Fruit fly (Drosophila melanogaster) whole organism, pupa: Measurements from ENCODE around the gene CG45545.

Experiments
- CG10348 ChIP-seq: fragments of 200-800 bp; sonication (Bioruptor generic); IDR thresholded peaks from 2 replicates; pipeline ENCODE4 v1.3.6; 2022; ENCODE audit warnings: missing biosample characterization, missing genetic modification characterization
- CG12605 ChIP-seq: fragments of 200-800 bp; sonication (Bioruptor generic); IDR thresholded peaks from 2 replicates; pipeline ENCODE4 v1.3.6; 2022; ENCODE audit warnings: missing biosample characterization, missing genetic modification characterization
- CG13204 ChIP-seq: fragments of 200-800 bp; sonication (Bioruptor generic); optimal IDR thresholded peaks from 2 replicates; lab custom pipeline; 2018; ENCODE audit warnings: missing biosample characterization, mild to moderate bottlenecking, missing genetic modification characterization, moderate library complexity
- CG14655 ChIP-seq: fragments of 200-800 bp; sonication (Bioruptor generic); optimal IDR thresholded peaks from 3 replicates; lab custom pipeline; 2017; ENCODE audit warnings: mild to moderate bottlenecking, missing biosample characterization, missing genetic modification reagents, missing genetic modification characterization
- CG15710 ChIP-seq: fragments of 200-800 bp; sonication (Bioruptor generic); optimal IDR thresholded peaks from 2 replicates; lab custom pipeline; 2018; ENCODE audit warnings: missing biosample characterization, mild to moderate bottlenecking, missing genetic modification characterization, moderate library complexity
- CG17806 ChIP-seq: fragments of 200-800 bp; sonication (Bioruptor generic); optimal IDR thresholded peaks from 2 replicates; lab custom pipeline; 2018; ENCODE audit warnings: missing biosample characterization, mild to moderate bottlenecking, missing genetic modification characterization, moderate library complexity
- CG4496 ChIP-seq: fragments of 200-800 bp; sonication (Bioruptor generic); IDR thresholded peaks from 3 replicates; pipeline ENCODE4 v1.3.6; 2022; ENCODE audit warnings: missing biosample characterization, missing genetic modification characterization
- CG8159 ChIP-seq: fragments of 200-800 bp; sonication (Bioruptor generic); optimal IDR thresholded peaks from 3 replicates; lab custom pipeline; 2018; ENCODE audit warnings: missing biosample characterization, mild to moderate bottlenecking, missing genetic modification characterization, moderate library complexity
- CG8301 ChIP-seq: fragments of 200-800 bp; sonication (Bioruptor generic); optimal IDR thresholded peaks from 2 replicates; lab custom pipeline; 2018; ENCODE audit warnings: missing biosample characterization, mild to moderate bottlenecking, missing genetic modification characterization
- CG9948 ChIP-seq: fragments of 200-800 bp; sonication (Bioruptor generic); optimal IDR thresholded peaks from 2 replicates; lab custom pipeline; 2018; ENCODE audit warnings: missing biosample characterization, mild to moderate bottlenecking, missing genetic modification characterization, moderate library complexity
- D1 ChIP-seq: fragments of 200-800 bp; sonication (Bioruptor generic); optimal IDR thresholded peaks from 2 replicates; lab custom pipeline; 2018; ENCODE audit warnings: missing biosample characterization, mild to moderate bottlenecking, missing genetic modification characterization, moderate library complexity
- EcR ChIP-seq: fragments of 200-800 bp; sonication (Bioruptor generic); optimal IDR thresholded peaks from 3 replicates; lab custom pipeline; 2019; ENCODE audit warnings: missing biosample characterization, missing genetic modification characterization, mild to moderate bottlenecking, moderate library complexity, missing genetic modification reagents
- Ets98B ChIP-seq: fragments of 200-800 bp; sonication (Bioruptor generic); IDR thresholded peaks from 2 replicates; pipeline ENCODE4 v1.3.6; 2022; ENCODE audit warnings: missing biosample characterization, missing genetic modification characterization
- Pif1A ChIP-seq: fragments of 200-800 bp; sonication (Bioruptor generic); optimal IDR thresholded peaks from 3 replicates; lab custom pipeline; 2016; ENCODE audit warnings: missing biosample characterization, missing genetic modification characterization
- Pif1B ChIP-seq: fragments of 200-800 bp; sonication (Bioruptor generic); optimal IDR thresholded peaks from 3 replicates; lab custom pipeline; 2016; ENCODE audit warnings: missing biosample characterization, missing genetic modification characterization
- Snoo ChIP-seq: fragments of 200-800 bp; sonication (Bioruptor generic); optimal IDR thresholded peaks from 3 replicates; lab custom pipeline; 2017; ENCODE audit warnings: missing biosample characterization, mild to moderate bottlenecking, missing genetic modification characterization, inconsistent platforms
- fd96Ca ChIP-seq: fragments of 200-800 bp; sonication (Bioruptor generic); IDR thresholded peaks from 3 replicates; pipeline ENCODE4 v1.3.6; 2022; ENCODE audit warnings: missing biosample characterization, missing genetic modification characterization
- gl ChIP-seq: fragments of 200-800 bp; sonication (Bioruptor generic); optimal IDR thresholded peaks from 2 replicates; lab custom pipeline; 2018; ENCODE audit warnings: missing biosample characterization, mild to moderate bottlenecking, missing genetic modification characterization
- rn ChIP-seq: fragments of 200-800 bp; sonication (Bioruptor generic); IDR thresholded peaks from 2 replicates; pipeline ENCODE4 v1.3.6; 2022; ENCODE audit warnings: missing biosample characterization, missing genetic modification characterization

The CG45545 gene

DNA sequence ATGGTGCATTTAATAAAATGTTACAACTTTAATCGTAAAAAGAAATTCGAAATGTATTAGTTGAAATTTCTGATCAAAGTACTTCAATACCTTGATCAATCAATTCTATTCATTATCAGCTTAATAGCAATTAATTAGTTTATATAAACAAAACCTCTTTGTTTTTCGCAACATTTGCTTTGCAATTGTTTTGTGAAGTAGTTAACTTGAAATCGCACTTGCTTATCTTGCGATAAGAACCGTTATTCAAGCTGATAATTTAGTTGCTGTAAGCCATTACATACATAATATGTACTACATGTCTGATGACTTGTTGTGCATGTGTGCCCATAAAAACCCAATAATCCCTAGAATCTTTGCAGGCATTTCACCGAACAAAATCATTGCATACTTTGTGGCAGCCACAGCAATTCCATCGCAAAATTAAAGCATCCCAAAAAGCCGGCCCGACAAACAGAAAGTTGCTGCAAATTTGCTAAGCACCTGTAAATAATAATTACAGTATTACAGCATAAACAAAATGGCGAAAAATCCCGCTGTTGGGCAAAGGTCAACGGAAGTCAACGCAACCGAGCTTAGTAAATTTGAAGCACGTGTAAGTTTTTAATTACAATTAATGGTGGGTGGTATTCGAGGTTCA, 43.5 kb upstream of the CG45545 start:
- TF ChIP-seq Ets98B: no peak
- TF ChIP-seq CG4496: peak; percentile 54; the same call in 1 of the 3 replicates
- peak; percentile 41 for TF ChIP-seq D1 (tag; lab: Kevin White, UChicago)

- TF ChIP-seq EcR (GFP tag; lab: Kevin White, UChicago): peak; percentile 16
- TF ChIP-seq CG10348 (GFP tag; lab: Robert Waterston, UW): no peak
Observed at dm6 chr3R:7514232-7514863, 37.5 kb upstream of the CG45545 start.

- TF ChIP-seq Ets98B (0 out of 2 replicates have a peak, but pooled peaks have one; percentile 11), CG9948 (tag; lab: Kevin White, UChicago) (no peak), CG12605 (GFP tag; lab: Robert Waterston, UW) (0 out of 2 replicates have a peak, but pooled peaks have one; percentile 25)
- TF ChIP-seq, all 21 proteins: peak for 2
Observed at dm6 chr3R:7515599-7516069, 36.2 kb upstream of the CG45545 start, which contains the start of gene alpha-Est8. Gene alpha-Est8 (minus strand): TSS chr3R:7515670.

dm6 chr3R:7519356-7519755, 32.5 kb upstream of the CG45545 start, which contains the start of gene Ubc84D:
Gene Ubc84D (minus strand): TSS chr3R:7519456.
- TF ChIP-seq Snoo (tag; lab: Kevin White, UChicago) (no peak), CG10348 (GFP tag; lab: Robert Waterston, UW) (no peak), CG12605 (GFP tag; lab: Robert Waterston, UW) (no peak), CG15710 (tag; lab: Kevin White, UChicago) (no peak), CG4496 (no peak), CG8301 (tag; lab: Kevin White, UChicago) (no peak), rn (no peak), Pif1B (GFP tag; lab: Kevin White, UChicago) (no peak), CG17806 (tag; lab: Kevin White, UChicago) (no peak), Ets98B (no peak), CG14655 (GFP tag; lab: Kevin White, UChicago) (no peak), D1 (tag; lab: Kevin White, UChicago) (no peak), fd96Ca (GFP tag; lab: Robert Waterston, UW) (no peak), EcR (GFP tag; lab: Kevin White, UChicago) (no peak), CG8159 (tag; lab: Kevin White, UChicago) (no peak), Pif1A (GFP tag; lab: Kevin White, UChicago) (no peak), CG9948 (tag; lab: Kevin White, UChicago) (no peak), gl (tag; lab: Kevin White, UChicago) (no peak)

dm6 chr3R:7522266-7522955, 29.4 kb upstream of the CG45545 start:
- TF ChIP-seq CG8159 (tag; lab: Kevin White, UChicago) (peak; percentile 3), Ets98B (no peak)
- TF ChIP-seq, all 21 proteins: peak for 1

dm6 chr3R:7523594-7523993, 28.2 kb upstream of the CG45545 start, which contains the start of gene alpha-Est7:
Gene alpha-Est7 (minus strand): TSS chr3R:7523753.
- TF ChIP-seq CG15710 (tag; lab: Kevin White, UChicago) (no peak), CG10348 (GFP tag; lab: Robert Waterston, UW) (no peak), Pif1A (GFP tag; lab: Kevin White, UChicago) (no peak), CG14655 (GFP tag; lab: Kevin White, UChicago) (no peak), CG8159 (tag; lab: Kevin White, UChicago) (no peak), CG4496 (no peak), gl (tag; lab: Kevin White, UChicago) (no peak), CG8301 (tag; lab: Kevin White, UChicago) (no peak), CG12605 (GFP tag; lab: Robert Waterston, UW) (no peak; the same call in 1 of the 2 replicates), CG13204 (GFP tag; lab: Kevin White, UChicago) (no peak)

dm6 chr3R:7524160-7524559, 27.6 kb upstream of the CG45545 start:
- TF ChIP-seq CG17806 (tag; lab: Kevin White, UChicago) (no peak), gl (tag; lab: Kevin White, UChicago) (no peak), CG10348 (GFP tag; lab: Robert Waterston, UW) (no peak), Pif1B (GFP tag; lab: Kevin White, UChicago) (no peak), D1 (tag; lab: Kevin White, UChicago) (no peak), CG8159 (tag; lab: Kevin White, UChicago) (no peak), CG9948 (tag; lab: Kevin White, UChicago) (no peak), EcR (GFP tag; lab: Kevin White, UChicago) (no peak), Ets98B (no peak), CG13204 (GFP tag; lab: Kevin White, UChicago) (no peak), rn (no peak), Snoo (tag; lab: Kevin White, UChicago) (no peak), CG8301 (tag; lab: Kevin White, UChicago) (no peak), CG15710 (tag; lab: Kevin White, UChicago) (no peak)
